Fruit fly (Drosophila melanogaster) whole organism, prepupa: ENCODE results near the gene CG15336.

Experiments used
- CG10669 ChIP-seq: fragments of 200-800 bp; sonication (Bioruptor generic); optimal IDR thresholded peaks from 3 replicates; lab custom pipeline; 2018; ENCODE audit warnings: missing biosample characterization, mild to moderate bottlenecking, missing genetic modification characterization, moderate library complexity
- CG11294 ChIP-seq: fragments of 200-800 bp; sonication (Bioruptor generic); IDR thresholded peaks from 2 replicates; pipeline ENCODE4 v1.3.6; 2022; ENCODE audit warnings: missing biosample characterization, missing genetic modification characterization
- CG11902 ChIP-seq: fragments of 200-800 bp; sonication (Bioruptor generic); optimal IDR thresholded peaks from 3 replicates; lab custom pipeline; 2016; ENCODE audit warnings: missing biosample characterization, missing genetic modification characterization
- CG1621 ChIP-seq: fragments of 200-800 bp; sonication (Bioruptor generic); optimal IDR thresholded peaks from 3 replicates; lab custom pipeline; 2018; ENCODE audit warnings: missing biosample characterization, mild to moderate bottlenecking, missing genetic modification characterization
- CG31627 ChIP-seq: fragments of 200-800 bp; sonication (Bioruptor generic); optimal IDR thresholded peaks from 3 replicates; lab custom pipeline; 2016; ENCODE audit warnings: missing biosample characterization, missing genetic modification characterization
- CG32006 ChIP-seq: fragments of 200-800 bp; sonication (Bioruptor generic); optimal IDR thresholded peaks from 3 replicates; lab custom pipeline; 2017; ENCODE audit warnings: missing biosample characterization, mild to moderate bottlenecking, missing genetic modification characterization
- CG34406 ChIP-seq: fragments of 200-800 bp; sonication (Bioruptor generic); optimal IDR thresholded peaks from 3 replicates; lab custom pipeline; 2016; ENCODE audit warnings: missing biosample characterization, missing genetic modification characterization
- CG3919 ChIP-seq: fragments of 200-800 bp; sonication (Bioruptor generic); optimal IDR thresholded peaks from 3 replicates; lab custom pipeline; 2016; ENCODE audit warnings: missing biosample characterization, missing genetic modification characterization
- CG6163 ChIP-seq: fragments of 200-800 bp; sonication (Bioruptor generic); IDR thresholded peaks from 3 replicates; pipeline ENCODE4 v1.3.6; 2022; ENCODE audit warnings: missing biosample characterization, missing genetic modification characterization
- CG6792 ChIP-seq: fragments of 200-800 bp; sonication (Bioruptor generic); optimal IDR thresholded peaks from 3 replicates; lab custom pipeline; 2016; ENCODE audit warnings: missing biosample characterization, missing genetic modification characterization
- CG6854 ChIP-seq: fragments of 200-800 bp; sonication (Bioruptor generic); optimal IDR thresholded peaks from 2 replicates; lab custom pipeline; 2017; ENCODE audit warnings: missing biosample characterization, mild to moderate bottlenecking, missing genetic modification characterization
- CG7368 ChIP-seq: fragments of 200-800 bp; sonication (Bioruptor generic); optimal IDR thresholded peaks from 3 replicates; lab custom pipeline; 2016; ENCODE audit warnings: missing biosample characterization, missing genetic modification characterization
- CG8119 ChIP-seq: fragments of 200-800 bp; sonication (Bioruptor generic); IDR thresholded peaks from 3 replicates; pipeline ENCODE4 v1.3.6; 2022; ENCODE audit warnings: missing biosample characterization, missing genetic modification characterization
- CG8632 ChIP-seq: fragments of 200-800 bp; sonication (Bioruptor generic); optimal IDR thresholded peaks from 3 replicates; lab custom pipeline; 2016; ENCODE audit warnings: missing biosample characterization, missing genetic modification characterization
- CG9139 ChIP-seq: fragments of 200-800 bp; sonication (Bioruptor generic); optimal IDR thresholded peaks from 3 replicates; lab custom pipeline; 2017; ENCODE audit warnings: missing biosample characterization, mild to moderate bottlenecking, missing genetic modification characterization
- Eip78C ChIP-seq: fragments of 200-800 bp; sonication (Bioruptor generic); peaks from one replicate; lab custom pipeline; 2016; ENCODE audit warnings: missing biosample characterization, missing genetic modification characterization
- Ets21C ChIP-seq: fragments of 200-800 bp; sonication (Bioruptor generic); optimal IDR thresholded peaks from 3 replicates; lab custom pipeline; 2016; ENCODE audit warnings: missing biosample characterization, missing genetic modification characterization
- Ets96B ChIP-seq: fragments of 200-800 bp; optimal IDR thresholded peaks from 2 replicates; lab custom pipeline; 2019; ENCODE audit warnings: missing biosample characterization, mild to moderate bottlenecking, missing genetic modification characterization, moderate library complexity
- Lpt ChIP-seq: fragments of 200-800 bp; sonication (Bioruptor generic); optimal IDR thresholded peaks from 3 replicates; lab custom pipeline; 2016; ENCODE audit warnings: missing biosample characterization, missing genetic modification characterization
- Met ChIP-seq: fragments of 200-800 bp; sonication (Bioruptor generic); optimal IDR thresholded peaks from 3 replicates; lab custom pipeline; 2016; ENCODE audit warnings: missing biosample characterization, missing genetic modification characterization
- Smox ChIP-seq: fragments of 200-800 bp; sonication (Bioruptor generic); optimal IDR thresholded peaks from 3 replicates; lab custom pipeline; 2016; ENCODE audit warnings: missing biosample characterization, missing genetic modification characterization
- Sox102F ChIP-seq: fragments of 200-800 bp; sonication (Bioruptor generic); optimal IDR thresholded peaks from 2 replicates; lab custom pipeline; 2016; ENCODE audit warnings: missing biosample characterization, mild to moderate bottlenecking, missing genetic modification characterization
- Sox14 ChIP-seq: fragments of 200-800 bp; sonication (Bioruptor generic); optimal IDR thresholded peaks from 3 replicates; lab custom pipeline; 2016; ENCODE audit warnings: missing biosample characterization, missing genetic modification characterization
- Sox15 ChIP-seq: fragments of 200-800 bp; sonication (Bioruptor generic); optimal IDR thresholded peaks from 3 replicates; lab custom pipeline; 2016; ENCODE audit warnings: missing biosample characterization, missing genetic modification characterization
- dsx ChIP-seq: fragments of 200-800 bp; optimal IDR thresholded peaks from 3 replicates; lab custom pipeline; 2019; ENCODE audit warnings: missing biosample characterization, mild to moderate bottlenecking, missing genetic modification characterization, moderate library complexity; ENCODE audit not compliant: poor library complexity, severe bottlenecking
- eg ChIP-seq: fragments of 200-800 bp; sonication (Bioruptor generic); IDR thresholded peaks from 3 replicates; pipeline ENCODE4 v1.3.6; 2022; ENCODE audit warnings: missing biosample characterization, missing genetic modification characterization
- fd59A ChIP-seq: fragments of 200-800 bp; sonication (Bioruptor generic); optimal IDR thresholded peaks from 2 replicates; lab custom pipeline; 2017; ENCODE audit warnings: missing biosample characterization, mild to moderate bottlenecking, missing genetic modification characterization, missing genetic modification reagents
- lz ChIP-seq: fragments of 200-800 bp; sonication (Bioruptor generic); optimal IDR thresholded peaks from 3 replicates; lab custom pipeline; 2016; ENCODE audit warnings: missing biosample characterization, missing genetic modification characterization
- net ChIP-seq: fragments of 200-800 bp; sonication (Bioruptor generic); optimal IDR thresholded peaks from 3 replicates; lab custom pipeline; 2016; ENCODE audit warnings: missing biosample characterization, missing genetic modification characterization
- pdm3 ChIP-seq: fragments of 200-800 bp; sonication (Bioruptor generic); optimal IDR thresholded peaks from 3 replicates; lab custom pipeline; 2016; ENCODE audit warnings: missing biosample characterization, missing genetic modification characterization
- ss ChIP-seq, 2 experiments: fragments of 200-800 bp; sonication (Bioruptor generic); optimal IDR thresholded peaks; 2 replicates in 1 of 2; 3 replicates in 1 of 2; lab custom pipeline; 2017 to 2018; ENCODE audit warnings: mild to moderate bottlenecking in 2 of 2, missing biosample characterization in 2 of 2, missing genetic modification characterization in 2 of 2, moderate library complexity in 1 of 2
- svp ChIP-seq: fragments of 200-800 bp; sonication (Bioruptor generic); peaks from one replicate; lab custom pipeline; 2016; ENCODE audit warnings: missing biosample characterization, missing genetic modification characterization
- topi ChIP-seq: fragments of 200-800 bp; sonication (Bioruptor generic); optimal IDR thresholded peaks from 3 replicates; lab custom pipeline; 2016; ENCODE audit warnings: missing biosample characterization, missing genetic modification characterization

Gene CG15336

DNA sequence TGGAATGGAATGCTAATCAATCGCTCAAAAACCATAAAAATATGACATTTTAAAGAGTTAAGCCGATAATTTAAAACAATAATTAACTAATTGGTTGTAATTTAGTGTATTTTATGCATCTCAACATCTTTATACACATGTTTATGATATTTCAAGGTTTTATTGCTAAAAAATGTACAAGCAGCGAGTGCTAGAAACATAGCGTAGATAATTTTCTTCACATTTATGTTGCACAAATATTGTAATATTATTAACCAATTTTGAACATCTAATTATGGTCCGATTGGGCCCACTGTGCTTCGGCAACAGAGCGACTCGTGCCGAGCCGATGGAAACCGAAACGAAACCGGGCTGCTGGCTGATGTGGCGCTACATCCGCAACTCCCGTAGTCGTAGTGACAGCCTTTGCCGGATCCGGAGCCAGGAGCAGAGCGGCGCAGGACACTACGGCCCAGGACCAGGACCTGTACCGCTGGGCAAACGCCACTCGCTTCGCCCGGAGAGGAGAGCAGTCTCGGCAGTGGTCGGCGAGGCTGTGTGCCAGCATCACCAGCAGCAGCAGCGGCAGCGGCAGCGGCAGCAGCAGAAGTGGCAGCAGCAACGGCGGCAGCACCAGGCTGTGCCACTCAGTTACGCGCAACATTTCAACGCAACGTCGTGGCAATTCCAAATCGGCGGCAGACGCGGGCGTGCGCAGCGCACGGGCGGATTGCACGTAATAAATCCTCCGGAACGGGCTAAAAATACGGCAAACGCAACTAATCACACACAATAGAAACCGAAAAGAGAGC is 30.6 kb downstream of the CG15336 start, which contains the start of gene sdt:
TSS of gene sdt (plus strand) at position 385 of the 791 bp plus-strand sequence.
- TF ChIP-seq fd59A (no peak), dsx (GFP tag; lab: Kevin White, UChicago) (peak; percentile 10), CG32006 (GFP tag; lab: Kevin White, UChicago) (peak; percentile 42), CG11294 (GFP tag; lab: Robert Waterston, UW) (no peak), CG11902 (no peak), CG3919 (GFP tag; lab: Kevin White, UChicago) (no peak), ss (GFP tag; optimal IDR thresholded peaks at IDR 0.05; lab: Kevin White, UChicago) (peak in 1 of 2 experiments; percentile 48), CG34406 (GFP tag; lab: Kevin White, UChicago) (no peak), CG6163 (GFP tag; lab: Robert Waterston, UW) (no peak), Eip78C (GFP tag; lab: Kevin White, UChicago) (peak; percentile 75), svp (GFP tag; lab: Kevin White, UChicago) (peak; percentile 70), net (GFP tag; lab: Kevin White, UChicago) (peak; percentile 11), Sox102F (GFP tag; lab: Kevin White, UChicago) (no peak)

DNA sequence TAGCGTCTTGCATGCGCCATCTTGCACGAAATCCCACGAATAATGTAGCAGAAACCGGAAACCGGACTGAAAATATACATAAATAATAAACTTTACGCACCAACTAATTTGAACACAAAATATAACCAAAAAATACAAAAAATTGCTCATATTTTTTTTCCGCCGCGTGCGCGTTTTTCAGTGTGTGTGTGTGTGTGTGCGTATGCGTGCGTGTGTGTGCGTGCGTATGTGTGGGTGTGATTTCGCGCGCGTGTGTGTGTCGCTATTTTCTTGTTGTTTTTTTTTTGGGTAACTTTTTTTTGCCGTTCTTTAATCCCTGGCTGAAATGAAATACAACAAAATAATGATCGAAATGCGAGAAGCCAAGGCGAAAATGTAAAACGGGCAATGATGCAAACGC is 31.2 kb downstream of the CG15336 start:
- TF ChIP-seq CG8119 (GFP tag; lab: Robert Waterston, UW) (no peak), CG8632 (GFP tag; lab: Kevin White, UChicago) (no peak), Ets21C (GFP tag; lab: Kevin White, UChicago) (no peak), net (GFP tag; lab: Kevin White, UChicago) (no peak), Smox (no peak), pdm3 (no peak), CG11294 (GFP tag; lab: Robert Waterston, UW) (no peak), CG6854 (no peak), lz (GFP tag; lab: Kevin White, UChicago) (no peak), CG34406 (GFP tag; lab: Kevin White, UChicago) (no peak), Sox14 (GFP tag; lab: Kevin White, UChicago) (no peak), CG9139 (GFP tag; lab: Kevin White, UChicago) (no peak), Eip78C (GFP tag; lab: Kevin White, UChicago) (no peak), Met (GFP tag; lab: Kevin White, UChicago) (no peak), CG6792 (no peak), topi (GFP tag; lab: Kevin White, UChicago) (no peak), CG31627 (GFP tag; lab: Kevin White, UChicago) (no peak), CG7368 (no peak), CG10669 (GFP tag; lab: Kevin White, UChicago) (no peak), Ets96B (no peak)

DNA sequence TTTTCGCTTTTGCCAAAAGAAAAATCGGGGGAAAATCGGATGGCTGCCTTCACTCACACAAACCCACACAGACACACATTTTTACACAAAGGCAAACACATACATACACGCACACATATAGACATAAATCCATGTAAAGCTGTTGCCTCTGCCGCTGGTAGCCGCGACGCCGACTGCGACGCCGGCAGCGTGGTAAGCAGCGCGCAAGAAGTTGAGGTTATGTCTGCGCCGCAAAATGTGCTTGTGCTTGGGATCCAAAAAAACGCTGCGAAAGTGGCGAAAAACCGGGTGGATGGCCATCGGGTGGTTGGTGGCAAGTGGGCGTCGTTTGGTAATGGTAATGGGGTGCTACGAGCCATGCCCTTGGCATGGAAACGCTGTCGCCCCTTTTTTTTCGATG is 32.1 kb downstream of the CG15336 start:
- TF ChIP-seq CG31627 (GFP tag; lab: Kevin White, UChicago) (no peak), svp (GFP tag; lab: Kevin White, UChicago) (peak; percentile 41)

DNA sequence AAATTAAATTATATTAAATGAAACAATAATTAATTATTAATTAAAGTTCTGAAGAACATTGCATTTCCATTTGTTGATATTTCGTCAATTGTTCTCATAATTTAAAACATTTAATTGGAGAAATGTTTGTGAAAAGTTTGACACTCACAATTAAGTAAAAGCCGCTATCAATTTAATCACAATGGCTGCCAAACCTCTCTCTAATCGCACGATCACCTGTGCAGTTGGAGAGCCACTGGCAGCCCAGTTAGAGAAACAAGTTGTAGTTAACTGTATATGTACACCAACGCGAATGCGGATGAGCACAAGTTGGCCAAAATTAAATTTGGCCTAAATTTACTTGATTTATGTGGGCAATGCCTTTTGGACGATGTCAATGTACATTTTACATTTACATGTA is 44.4 kb downstream of the CG15336 start:
- no peak for TF ChIP-seq CG1621 (tag; lab: Kevin White, UChicago)
- TF ChIP-seq CG11902 = no peak
- no peak for TF ChIP-seq eg
- no peak for TF ChIP-seq CG7368
- TF ChIP-seq Sox15 = no peak
- no peak for TF ChIP-seq Lpt (GFP tag; lab: Kevin White, UChicago)
- no peak for TF ChIP-seq svp (GFP tag; lab: Kevin White, UChicago)
- no peak for TF ChIP-seq CG11294 (GFP tag; lab: Robert Waterston, UW)
